Worm (Caenorhabditis elegans) whole organism, L1 larva: ENCODE measurements around the gene ins-14.

Experiments
- C16A3.4 ChIP-seq: fragments of 150-350 bp; optimal IDR thresholded peaks from 2 replicates; lab custom pipeline; 2014; ENCODE audit warnings: missing biosample characterization, missing genetic modification characterization
- aha-1 ChIP-seq: fragments of 150-350 bp; optimal IDR thresholded peaks from 2 replicates; lab custom pipeline; 2014; ENCODE audit warnings: missing biosample characterization, missing genetic modification characterization
- ama-1 ChIP-seq: fragments of 150-350 bp; optimal IDR thresholded peaks from 2 replicates; lab custom pipeline; 2014
- efl-1 ChIP-seq, 4 experiments: fragments of 150-350 bp; optimal IDR thresholded peaks in 3 of 4; peaks in 1 of 4; 1 replicate in 1 of 4; 2 replicates in 3 of 4; lab custom pipeline; 2014; ENCODE audit warnings: missing biosample characterization in 2 of 4, missing genetic modification characterization in 2 of 4, missing genetic modification reagents in 2 of 4
- fos-1 ChIP-seq: fragments of 150-350 bp; optimal IDR thresholded peaks from 2 replicates; lab custom pipeline; 2014; ENCODE audit warnings: missing biosample characterization, missing genetic modification characterization
- lin-35 ChIP-seq, 2 experiments: fragments of 150-350 bp; optimal IDR thresholded peaks; 2 replicates each; lab custom pipeline; 2014; ENCODE audit warnings: missing biosample characterization in 2 of 2, missing genetic modification characterization in 2 of 2, missing genetic modification reagents in 2 of 2
- mdl-1 ChIP-seq, 2 experiments: fragments of 150-350 bp; optimal IDR thresholded peaks; 2 replicates each; lab custom pipeline; 2014 to 2017; ENCODE audit warnings: missing biosample characterization in 2 of 2, missing genetic modification characterization in 2 of 2, inconsistent platforms in 1 of 2
- nhr-71 ChIP-seq: sonication (generic microtip); optimal IDR thresholded peaks from 2 replicates; lab custom pipeline; 2016; ENCODE audit warnings: mild to moderate bottlenecking, missing genetic modification characterization, moderate library complexity, missing compliant biosample characterization
- nhr-77 ChIP-seq: fragments of 150-350 bp; optimal IDR thresholded peaks from 2 replicates; lab custom pipeline; 2014; ENCODE audit warnings: missing biosample characterization, missing genetic modification characterization
- sptf-1 ChIP-seq: fragments of 150-350 bp; optimal IDR thresholded peaks from 2 replicates; lab custom pipeline; 2014; ENCODE audit warnings: missing biosample characterization, missing genetic modification characterization
- unc-30 ChIP-seq: sonication (generic microtip); optimal IDR thresholded peaks from 2 replicates; lab custom pipeline; 2017; ENCODE audit warnings: missing biosample characterization, missing genetic modification characterization
- xbp-1 ChIP-seq: sonication (generic microtip); optimal IDR thresholded peaks from 2 replicates; lab custom pipeline; 2016; ENCODE audit warnings: missing genetic modification characterization, missing compliant biosample characterization
- ztf-4 ChIP-seq: fragments of 150-350 bp; optimal IDR thresholded peaks from 2 replicates; lab custom pipeline; 2014; ENCODE audit warnings: missing biosample characterization, missing genetic modification characterization

ce11 chrII:6713003-6713402 is 32.6 kb downstream of the ins-14 start:
- TF ChIP-seq ama-1 (lab: Kevin White, UChicago) (no peak), mdl-1 (tag; optimal IDR thresholded peaks at IDR 0.05; lab: Kevin White, UChicago) (no peak), ztf-4 (tag; lab: Kevin White, UChicago) (no peak), lin-35 (GFP tag; optimal IDR thresholded peaks at IDR 0.05; lab: Kevin White, UChicago) (no peak), sptf-1 (no peak), nhr-71 (tag; lab: Kevin White, UChicago) (no peak), C16A3.4 (tag; lab: Kevin White, UChicago) (no peak), xbp-1 (tag; lab: Kevin White, UChicago) (no peak), fos-1 (tag; lab: Kevin White, UChicago) (no peak), nhr-77 (tag; lab: Kevin White, UChicago) (no peak), unc-30 (tag; lab: Kevin White, UChicago) (no peak), aha-1 (tag; lab: Kevin White, UChicago) (no peak), efl-1 (optimal IDR thresholded peaks at IDR 0.05; lab: Kevin White, UChicago) (no peak), efl-1 (GFP tag; optimal IDR thresholded peaks at IDR 0.05 in 1 of 2; lab: Kevin White, UChicago) (no peak)
